Fruit fly (Drosophila melanogaster) whole organism, embryonic: Measurements from ENCODE around the gene CG32488.

ENCODE experiments used
- Abd-B ChIP-seq: fragments of 200-800 bp; sonication (Bioruptor generic); optimal IDR thresholded peaks from 2 replicates; lab custom pipeline; 2018; ENCODE audit warnings: missing biosample characterization, mild to moderate bottlenecking, missing genetic modification characterization, moderate library complexity
- CG1024 ChIP-seq: fragments of 200-800 bp; sonication (Bioruptor generic); IDR thresholded peaks from 2 replicates; pipeline ENCODE4 v1.3.6; 2022; ENCODE audit warnings: missing biosample characterization, missing genetic modification characterization
- CG10267 ChIP-seq: fragments of 200-800 bp; sonication (Bioruptor generic); optimal IDR thresholded peaks from 2 replicates; lab custom pipeline; 2018; ENCODE audit warnings: missing biosample characterization, mild to moderate bottlenecking, missing genetic modification characterization, moderate library complexity
- CG10543 ChIP-seq: fragments of 200-800 bp; sonication (Bioruptor generic); optimal IDR thresholded peaks from 3 replicates; lab custom pipeline; 2017; ENCODE audit warnings: missing biosample characterization, mild to moderate bottlenecking, missing genetic modification characterization, moderate library complexity
- CG11504 ChIP-seq: fragments of 200-800 bp; sonication (Bioruptor generic); optimal IDR thresholded peaks from 3 replicates; lab custom pipeline; 2019; ENCODE audit warnings: missing biosample characterization, mild to moderate bottlenecking, missing genetic modification characterization, moderate library complexity
- CG14667 ChIP-seq: fragments of 200-800 bp; sonication (Bioruptor generic); IDR thresholded peaks from 2 replicates; pipeline ENCODE4 v1.3.6; 2022; ENCODE audit warnings: missing biosample characterization, missing genetic modification characterization
- CG15514 ChIP-seq: fragments of 200-800 bp; sonication (Bioruptor generic); optimal IDR thresholded peaks from 3 replicates; lab custom pipeline; 2017; ENCODE audit warnings: missing biosample characterization, missing genetic modification characterization, mild to moderate bottlenecking, moderate library complexity, missing genetic modification reagents
- CG1603 ChIP-seq: fragments of 200-800 bp; sonication (Bioruptor generic); optimal IDR thresholded peaks from 2 replicates; lab custom pipeline; 2019; ENCODE audit warnings: missing biosample characterization, mild to moderate bottlenecking, missing genetic modification characterization, moderate library complexity
- CG17912 ChIP-seq: fragments of 200-800 bp; sonication (Bioruptor generic); optimal IDR thresholded peaks from 2 replicates; lab custom pipeline; 2018; ENCODE audit warnings: missing biosample characterization, mild to moderate bottlenecking, missing genetic modification characterization
- CG18011 ChIP-seq: fragments of 200-800 bp; sonication (Bioruptor generic); optimal IDR thresholded peaks from 2 replicates; lab custom pipeline; 2017; ENCODE audit warnings: missing biosample characterization, missing genetic modification characterization, mild to moderate bottlenecking, moderate library complexity, missing genotype
- CG1832 ChIP-seq: fragments of 200-800 bp; sonication (Bioruptor generic); optimal IDR thresholded peaks from 2 replicates; lab custom pipeline; 2017; ENCODE audit warnings: missing biosample characterization, mild to moderate bottlenecking, missing genetic modification characterization, inconsistent platforms
- CG2120 ChIP-seq: fragments of 200-800 bp; sonication (Bioruptor generic); optimal IDR thresholded peaks from 3 replicates; lab custom pipeline; 2016; ENCODE audit warnings: missing biosample characterization, missing genetic modification characterization
- CG34376 ChIP-seq: fragments of 200-800 bp; sonication (Bioruptor generic); optimal IDR thresholded peaks from 2 replicates; lab custom pipeline; 2018; ENCODE audit warnings: missing biosample characterization, mild to moderate bottlenecking, missing genetic modification characterization
- CG5180 ChIP-seq: fragments of 200-800 bp; sonication (Bioruptor generic); optimal IDR thresholded peaks from 3 replicates; lab custom pipeline; 2017; ENCODE audit warnings: missing biosample characterization, missing genetic modification characterization, mild to moderate bottlenecking, moderate library complexity, missing genetic modification reagents
- CG6791 ChIP-seq: fragments of 200-800 bp; sonication (Bioruptor generic); IDR thresholded peaks from 3 replicates; pipeline ENCODE4 v1.3.6; 2022; ENCODE audit warnings: missing biosample characterization, missing genetic modification characterization; ENCODE audit not compliant: partially characterized antibody
- CG6854 ChIP-seq: fragments of 200-800 bp; sonication (Bioruptor generic); optimal IDR thresholded peaks from 3 replicates; lab custom pipeline; 2017; ENCODE audit warnings: missing biosample characterization, mild to moderate bottlenecking, missing genetic modification characterization
- CG7745 ChIP-seq: fragments of 200-800 bp; sonication (Bioruptor generic); optimal IDR thresholded peaks from 2 replicates; lab custom pipeline; 2018; ENCODE audit warnings: missing biosample characterization, mild to moderate bottlenecking, missing genetic modification characterization, moderate library complexity
- CTCF ChIP-seq: fragments of 200-800 bp; sonication (Bioruptor generic); optimal IDR thresholded peaks from 2 replicates; lab custom pipeline; 2017; ENCODE audit warnings: missing biosample characterization, mild to moderate bottlenecking, missing genetic modification characterization, moderate library complexity
- Dfd ChIP-seq, 2 experiments: fragments of >200 bp; optimal IDR thresholded peaks; 2 replicates each; lab custom pipeline; 2017; ENCODE audit warnings: missing biosample characterization in 2 of 2, missing genetic modification characterization in 2 of 2
- Dll ChIP-seq: fragments of 200-800 bp; sonication (Bioruptor generic); IDR thresholded peaks from 4 replicates; pipeline ENCODE4 v1.3.6; 2022; ENCODE audit warnings: missing biosample characterization, missing genetic modification characterization; ENCODE audit not compliant: partially characterized antibody
- HLH3B ChIP-seq: fragments of 200-800 bp; sonication (Bioruptor generic); IDR thresholded peaks from 2 replicates; pipeline ENCODE4 v1.3.6; 2022; ENCODE audit warnings: missing biosample characterization, missing genetic modification characterization
- Jarid2 ChIP-seq: fragments of 200-800 bp; sonication (Bioruptor generic); optimal IDR thresholded peaks from 3 replicates; lab custom pipeline; 2017; ENCODE audit warnings: mild to moderate bottlenecking, missing biosample characterization, missing genetic modification reagents, missing genetic modification characterization
- MESR4 ChIP-seq: fragments of 200-800 bp; sonication (Bioruptor generic); optimal IDR thresholded peaks from 2 replicates; lab custom pipeline; 2018; ENCODE audit warnings: missing biosample characterization, mild to moderate bottlenecking, missing genetic modification characterization, moderate library complexity
- NFAT ChIP-seq: fragments of 200-800 bp; sonication (Bioruptor generic); IDR thresholded peaks from 2 replicates; pipeline ENCODE4 v1.3.6; 2022; ENCODE audit warnings: missing biosample characterization, missing genetic modification characterization
- Neu2 ChIP-seq: fragments of 200-800 bp; sonication (Bioruptor generic); optimal IDR thresholded peaks from 3 replicates; lab custom pipeline; 2016; ENCODE audit warnings: missing biosample characterization, missing genetic modification characterization, borderline replicate concordance
- Poxn ChIP-seq: fragments of 200-800 bp; sonication (Bioruptor generic); IDR thresholded peaks from 2 replicates; pipeline ENCODE4 v1.3.6; 2022; ENCODE audit warnings: missing biosample characterization, missing genetic modification characterization
- Sin3A ChIP-seq: fragments of >200 bp; optimal IDR thresholded peaks from 2 replicates; lab custom pipeline; 2018
- Trl ChIP-seq, 3 experiments: fragments of >200 bp in 2 of 3; fragments of 200-800 bp in 1 of 3; sonication (Bioruptor generic) in 1 of 3; optimal IDR thresholded peaks; 2 replicates in 1 of 3; 3 replicates in 2 of 3; lab custom pipeline; 2016 to 2017; ENCODE audit warnings: missing biosample characterization in 1 of 3, missing genetic modification characterization in 1 of 3
- ab ChIP-seq: fragments of 200-800 bp; sonication (Bioruptor generic); optimal IDR thresholded peaks from 2 replicates; lab custom pipeline; 2016; ENCODE audit warnings: missing biosample characterization, missing genetic modification characterization
- amos ChIP-seq: fragments of 200-800 bp; sonication (Bioruptor generic); IDR thresholded peaks from 2 replicates; pipeline ENCODE4 v1.3.6; 2022; ENCODE audit warnings: missing biosample characterization, missing genetic modification characterization; ENCODE audit not compliant: partially characterized antibody
- az2 ChIP-seq: fragments of 200-800 bp; sonication (Bioruptor generic); optimal IDR thresholded peaks from 3 replicates; lab custom pipeline; 2016; ENCODE audit warnings: missing biosample characterization, missing genetic modification characterization
- br ChIP-seq: fragments of >200 bp; optimal IDR thresholded peaks from 2 replicates; lab custom pipeline; 2017
- cad ChIP-seq: fragments of >200 bp; optimal IDR thresholded peaks from 2 replicates; lab custom pipeline; 2017; ENCODE audit warnings: missing biosample characterization, missing genetic modification characterization
- cg ChIP-seq: fragments of 200-800 bp; sonication (Bioruptor generic); optimal IDR thresholded peaks from 3 replicates; lab custom pipeline; 2019; ENCODE audit warnings: missing biosample characterization, mild to moderate bottlenecking, missing genetic modification characterization, moderate library complexity
- dpn ChIP-seq, 2 experiments: fragments of 200-800 bp; sonication (Bioruptor generic); optimal IDR thresholded peaks; 3 replicates each; lab custom pipeline; 2016; ENCODE audit warnings: missing biosample characterization in 2 of 2, missing genetic modification characterization in 2 of 2
- dysf ChIP-seq: fragments of 200-800 bp; sonication (Bioruptor generic); IDR thresholded peaks from 3 replicates; pipeline ENCODE4 v1.3.6; 2022; ENCODE audit warnings: missing biosample characterization, missing genetic modification characterization
- eve ChIP-seq, 2 experiments: fragments of >200 bp; optimal IDR thresholded peaks; 2 replicates each; lab custom pipeline; 2017; ENCODE audit warnings: missing biosample characterization in 2 of 2, missing genetic modification characterization in 2 of 2
- eyg ChIP-seq: fragments of 200-800 bp; sonication (Bioruptor generic); optimal IDR thresholded peaks from 3 replicates; lab custom pipeline; 2016; ENCODE audit warnings: missing biosample characterization, missing genetic modification characterization
- grau ChIP-seq: fragments of 200-800 bp; optimal IDR thresholded peaks from 3 replicates; lab custom pipeline; 2019; ENCODE audit warnings: missing biosample characterization, mild to moderate bottlenecking, missing genetic modification characterization, moderate library complexity
- gro ChIP-seq: fragments of 200-800 bp; sonication (Bioruptor generic); optimal IDR thresholded peaks from 2 replicates; lab custom pipeline; 2016; ENCODE audit warnings: missing biosample characterization, missing genetic modification characterization
- hbn ChIP-seq: fragments of 200-800 bp; sonication (Bioruptor generic); IDR thresholded peaks from 2 replicates; pipeline ENCODE4 v1.3.6; 2022; ENCODE audit warnings: missing biosample characterization, missing genetic modification characterization; ENCODE audit not compliant: partially characterized antibody
- inv ChIP-seq: fragments of 200-800 bp; sonication (Bioruptor generic); IDR thresholded peaks from 2 replicates; pipeline ENCODE4 v1.3.6; 2022; ENCODE audit warnings: missing biosample characterization, missing genetic modification characterization; ENCODE audit not compliant: partially characterized antibody
- rib ChIP-seq: fragments of 200-800 bp; sonication (Bioruptor generic); IDR thresholded peaks from 2 replicates; pipeline ENCODE4 v1.3.6; 2022; ENCODE audit warnings: missing biosample characterization, missing genetic modification characterization
- ro ChIP-seq: fragments of 200-800 bp; sonication (Bioruptor generic); IDR thresholded peaks from 2 replicates; pipeline ENCODE4 v1.3.6; 2022; ENCODE audit warnings: missing biosample characterization, missing genetic modification characterization
- sd ChIP-seq: fragments of 200-800 bp; sonication (Bioruptor generic); optimal IDR thresholded peaks from 3 replicates; lab custom pipeline; 2018; ENCODE audit warnings: missing biosample characterization, mild to moderate bottlenecking, missing genetic modification characterization, moderate library complexity
- seq ChIP-seq: fragments of 200-800 bp; sonication (Bioruptor generic); IDR thresholded peaks from 2 replicates; pipeline ENCODE4 v1.3.6; 2022; ENCODE audit warnings: missing biosample characterization, missing genetic modification characterization
- sim ChIP-seq: fragments of 200-800 bp; sonication (Bioruptor generic); IDR thresholded peaks from 2 replicates; pipeline ENCODE4 v1.3.6; 2022; ENCODE audit warnings: missing biosample characterization, missing genetic modification characterization
- sob ChIP-seq: fragments of 200-800 bp; sonication (Bioruptor generic); IDR thresholded peaks from 2 replicates; pipeline ENCODE4 v1.3.6; 2022; ENCODE audit warnings: missing biosample characterization, missing genetic modification characterization
- stwl ChIP-seq: fragments of 200-800 bp; sonication (Bioruptor generic); optimal IDR thresholded peaks from 3 replicates; lab custom pipeline; 2018; ENCODE audit warnings: missing biosample characterization, mild to moderate bottlenecking, missing genetic modification characterization, moderate library complexity

CG32488 gene

DNA sequence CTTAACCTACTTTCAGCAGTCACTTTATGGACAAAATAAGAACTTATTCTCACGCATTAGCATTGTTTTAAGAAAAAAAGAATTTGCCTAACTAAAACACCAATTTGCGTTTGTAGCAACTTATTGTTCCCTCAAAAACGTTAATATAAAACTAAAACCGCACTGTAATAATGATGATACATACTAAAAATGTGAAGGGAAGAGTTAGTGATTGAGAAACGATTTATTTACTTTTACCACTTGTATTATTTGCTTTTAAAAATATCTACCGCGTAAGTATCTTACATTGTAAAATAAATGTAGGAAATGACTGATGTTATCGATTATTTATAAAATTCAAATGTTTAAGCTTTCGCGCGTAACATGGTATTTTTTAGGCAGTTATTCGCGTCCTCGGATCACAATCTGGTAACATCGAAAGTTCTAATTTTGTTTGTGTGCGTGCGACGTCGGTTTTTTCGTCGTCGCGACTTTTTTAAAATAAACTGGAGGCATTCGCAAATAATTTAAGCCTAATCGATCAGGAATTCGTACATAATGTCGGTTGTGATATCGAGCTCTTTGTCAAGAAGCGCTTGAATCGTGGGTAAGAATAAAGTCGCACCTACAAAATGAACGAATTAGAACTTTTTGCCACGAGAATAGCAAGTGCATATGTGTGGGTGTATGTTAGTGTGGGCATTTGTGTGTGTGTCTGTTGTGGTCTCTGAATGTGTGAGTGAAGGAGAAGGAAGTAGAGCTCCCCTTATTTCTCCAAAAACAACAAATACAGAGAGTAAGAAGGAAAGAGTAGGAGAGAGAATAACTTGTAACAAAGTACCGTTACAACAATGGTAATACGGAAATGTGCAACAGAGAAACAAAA, 19.1 kb upstream of the CG32488 start, which contains the start of gene CG2162 (continued):
- no peak for TF ChIP-seq NFAT (GFP tag; lab: Robert Waterston, UW)
- TF ChIP-seq CTCF (GFP tag; lab: Kevin White, UChicago): peak; percentile 23
- TF ChIP-seq CG7745 (tag; lab: Kevin White, UChicago): no peak
- TF ChIP-seq MESR4 (GFP tag; lab: Kevin White, UChicago): peak; percentile 79
- TF ChIP-seq CG15514 (GFP tag; lab: Kevin White, UChicago): peak; percentile 28
- peak; percentile 77 for TF ChIP-seq sd (tag; lab: Kevin White, UChicago)
- peak; percentile 6 for TF ChIP-seq CG11504 (tag; lab: Kevin White, UChicago)
- no peak for TF ChIP-seq seq
- TF ChIP-seq eyg (GFP tag; lab: Kevin White, UChicago): no peak
- TF ChIP-seq Dfd (GFP tag; optimal IDR thresholded peaks at IDR 0.05; lab: Kevin White, UChicago): no peak
- TF ChIP-seq CG6791: no peak
- peak; percentile 13 for TF ChIP-seq CG10267 (tag; lab: Kevin White, UChicago)
- peak; percentile 99 for TF ChIP-seq cg (GFP tag; lab: Kevin White, UChicago)
- TF ChIP-seq sob (GFP tag; lab: Robert Waterston, UW): no peak
- TF ChIP-seq grau: no peak
- TF ChIP-seq br: no peak
- TF ChIP-seq az2 (GFP tag; lab: Kevin White, UChicago): no peak
- peak; percentile 17 for TF ChIP-seq CG34376 (GFP tag; lab: Kevin White, UChicago)
- TF ChIP-seq rib (GFP tag; lab: Robert Waterston, UW): no peak
- peak; percentile 27 to 73 for TF ChIP-seq Trl (optimal IDR thresholded peaks at IDR 0.05; lab: Kevin White, UChicago)
- no peak for TF ChIP-seq Trl (GFP tag; optimal IDR thresholded peaks at IDR 0.05; lab: Kevin White, UChicago)
- TF ChIP-seq CG18011: no peak
- TF ChIP-seq ro (GFP tag; lab: Robert Waterston, UW): no peak
- TF ChIP-seq gro: peak; percentile 34
- no peak for TF ChIP-seq Abd-B
- no peak for TF ChIP-seq CG1024 (GFP tag; lab: Robert Waterston, UW)
- peak in 1 of 2 experiments; percentile 82 for TF ChIP-seq eve (GFP tag; optimal IDR thresholded peaks at IDR 0.05; lab: Kevin White, UChicago)
- TF ChIP-seq HLH3B (GFP tag; lab: Robert Waterston, UW): no peak
- no peak for TF ChIP-seq inv (GFP tag; lab: Robert Waterston, UW)
- no peak for TF ChIP-seq CG2120 (GFP tag; lab: Kevin White, UChicago)
- no peak for TF ChIP-seq CG14667
- peak; percentile 4 for TF ChIP-seq CG10543 (GFP tag; lab: Kevin White, UChicago)
- peak; percentile 48 for TF ChIP-seq amos (GFP tag; lab: Robert Waterston, UW)
- peak; percentile 22 for TF ChIP-seq CG1603 (tag; lab: Kevin White, UChicago)
- no peak for TF ChIP-seq dysf (GFP tag; lab: Robert Waterston, UW)
- TF ChIP-seq ab (GFP tag; lab: Kevin White, UChicago): no peak
- TF ChIP-seq CG17912 (GFP tag; lab: Kevin White, UChicago): no peak
- no peak for TF ChIP-seq Dll (GFP tag; lab: Robert Waterston, UW)
- TF ChIP-seq Poxn (GFP tag; lab: Robert Waterston, UW): no peak
- no peak for TF ChIP-seq Neu2 (GFP tag; lab: Kevin White, UChicago)
- no peak for TF ChIP-seq CG1832 (GFP tag; lab: Kevin White, UChicago)
- no peak for TF ChIP-seq sim
- no peak for TF ChIP-seq CG6854 (GFP tag; lab: Kevin White, UChicago)
- TF ChIP-seq Jarid2: no peak
- TF ChIP-seq Sin3A (lab: Kevin White, UChicago): no peak
- no peak for TF ChIP-seq cad (GFP tag; lab: Kevin White, UChicago)
- TF ChIP-seq hbn: peak; percentile 21; the same call in 1 of the 2 replicates
- TF ChIP-seq CG5180 (GFP tag; lab: Kevin White, UChicago): peak; percentile 40
- peak; percentile 50 for TF ChIP-seq stwl (tag; lab: Kevin White, UChicago)
- TF ChIP-seq dpn (GFP tag; optimal IDR thresholded peaks at IDR 0.05; lab: Kevin White, UChicago): no peak
